Worm (Caenorhabditis elegans) whole organism, L4 larva: Measurements from ENCODE around the gene W08E12.9.
"Not testable (repeated sequence)": the region's sequence is repeated elsewhere in the genome, so short reads cannot be mapped to it uniquely, and the experiment has no call there.

Experiments used
- F10B5.3 ChIP-seq: sonication (generic microtip); optimal IDR thresholded peaks from 2 replicates; lab custom pipeline; 2016; ENCODE audit warnings: mild to moderate bottlenecking, missing genetic modification characterization, missing compliant biosample characterization
- aha-1 ChIP-seq: fragments of 150-350 bp; peaks from one replicate; lab custom pipeline; 2014; ENCODE audit warnings: missing biosample characterization, missing genetic modification characterization
- aly-2 ChIP-seq: sonication (generic microtip); optimal IDR thresholded peaks from 2 replicates; lab custom pipeline; 2018; ENCODE audit warnings: missing biosample characterization, missing genetic modification characterization
- attf-4 ChIP-seq: sonication (generic microtip); optimal IDR thresholded peaks from 3 replicates; lab custom pipeline; 2017; ENCODE audit warnings: missing biosample characterization, missing genetic modification characterization
- ceh-20 ChIP-seq: fragments of 200-800 bp; sonication (Bioruptor generic); IDR thresholded peaks from 2 replicates; pipeline ENCODE4 v1.3.6; 2022; ENCODE audit warnings: missing genetic modification reagents, missing genetic modification characterization, missing compliant biosample characterization
- ceh-44 ChIP-seq: fragments of 200-800 bp; sonication (Bioruptor generic); IDR thresholded peaks from 2 replicates; pipeline ENCODE4 v1.3.6; 2022; ENCODE audit warnings: missing genetic modification reagents, missing genetic modification characterization, missing compliant biosample characterization
- ctbp-1 ChIP-seq: fragments of 200-800 bp; sonication (Bioruptor generic); IDR thresholded peaks from 2 replicates; pipeline ENCODE4 v1.3.6; 2022; ENCODE audit warnings: missing genetic modification reagents, missing genetic modification characterization, missing compliant biosample characterization
- daf-16 ChIP-seq, 3 experiments: sonication (generic microtip); optimal IDR thresholded peaks; 2 replicates each; lab custom pipeline; 2016 to 2017; ENCODE audit warnings: missing genetic modification characterization in 3 of 3, missing genetic modification reagents in 3 of 3, mild to moderate bottlenecking in 2 of 3, missing compliant biosample characterization in 2 of 3, missing biosample characterization in 1 of 3, moderate library complexity in 1 of 3
- daf-19 ChIP-seq: fragments of 200-800 bp; sonication (Bioruptor generic); conservative IDR thresholded peaks from 2 replicates; pipeline ENCODE4 v1.3.6; 2022; ENCODE audit warnings: missing genetic modification characterization, missing compliant biosample characterization
- dmd-6 ChIP-seq: fragments of 200-800 bp; sonication (Bioruptor generic); IDR thresholded peaks from 2 replicates; pipeline ENCODE4 v1.3.6; 2022; ENCODE audit warnings: missing genetic modification reagents, missing genetic modification characterization, missing compliant biosample characterization
- dpl-1 ChIP-seq: fragments of 150-350 bp; optimal IDR thresholded peaks from 2 replicates; lab custom pipeline; 2014; ENCODE audit warnings: missing biosample characterization, missing genetic modification reagents, missing genetic modification characterization
- dve-1 ChIP-seq: sonication (generic microtip); optimal IDR thresholded peaks from 2 replicates; lab custom pipeline; 2017; ENCODE audit warnings: antibody characterized with exemption, mild to moderate bottlenecking, missing genetic modification characterization, missing compliant biosample characterization; ENCODE audit not compliant: insufficient read depth
- egl-27 ChIP-seq: sonication (generic microtip); optimal IDR thresholded peaks from 3 replicates; lab custom pipeline; 2017; ENCODE audit warnings: missing biosample characterization, missing genetic modification reagents, missing genetic modification characterization
- hif-1 ChIP-seq, 2 experiments: sonication (generic microtip); optimal IDR thresholded peaks; 2 replicates each; lab custom pipeline; 2016 to 2017; ENCODE audit warnings: missing compliant biosample characterization in 2 of 2, missing genetic modification characterization in 2 of 2, missing genetic modification reagents in 2 of 2, missing genotype in 2 of 2, mild to moderate bottlenecking in 1 of 2
- hlh-11 ChIP-seq: fragments of 200-800 bp; sonication (Bioruptor generic); optimal IDR thresholded peaks from 2 replicates; lab custom pipeline; 2018; ENCODE audit warnings: mild to moderate bottlenecking, missing genetic modification characterization, missing compliant biosample characterization
- hmg-1.1 ChIP-seq: fragments of 200-800 bp; sonication (Bioruptor generic); IDR thresholded peaks from 2 replicates; pipeline ENCODE4 v1.3.6; 2022; ENCODE audit warnings: missing genetic modification reagents, missing genetic modification characterization, missing compliant biosample characterization
- lin-38 ChIP-seq: fragments of 200-800 bp; sonication (Bioruptor generic); IDR thresholded peaks from 2 replicates; pipeline ENCODE4 v1.3.6; 2022; ENCODE audit warnings: missing genetic modification reagents, missing genetic modification characterization, missing compliant biosample characterization
- lin-39 ChIP-seq: fragments of 150-350 bp; optimal IDR thresholded peaks from 2 replicates; lab custom pipeline; 2014; ENCODE audit warnings: missing biosample characterization, missing genetic modification reagents, missing genetic modification characterization
- madf-5 ChIP-seq, 2 experiments: fragments of 200-800 bp; sonication (Bioruptor generic); IDR thresholded peaks; 2 replicates each; pipeline ENCODE4 v1.3.6; 2022; ENCODE audit warnings: missing compliant biosample characterization in 2 of 2, missing genetic modification characterization in 2 of 2
- madf-9 ChIP-seq: fragments of 200-800 bp; sonication (Bioruptor generic); conservative IDR thresholded peaks from 2 replicates; pipeline ENCODE4 v1.3.6; 2022; ENCODE audit warnings: missing genetic modification reagents, missing genetic modification characterization, missing compliant biosample characterization
- mep-1 ChIP-seq: fragments of 150-350 bp; sonication (generic microtip); optimal IDR thresholded peaks from 3 replicates; lab custom pipeline; 2014; ENCODE audit warnings: missing biosample characterization, missing genetic modification characterization
- mes-2 ChIP-seq: sonication (generic microtip); optimal IDR thresholded peaks from 2 replicates; lab custom pipeline; 2016; ENCODE audit warnings: missing genotype, mild to moderate bottlenecking, missing genetic modification characterization, missing compliant biosample characterization; ENCODE audit not compliant: poor library complexity, severe bottlenecking
- nhr-111 ChIP-seq: fragments of 200-800 bp; sonication (Bioruptor generic); optimal IDR thresholded peaks from 2 replicates; lab custom pipeline; 2018; ENCODE audit warnings: mild to moderate bottlenecking, missing genetic modification characterization, missing compliant biosample characterization
- nhr-28 ChIP-seq: fragments of 150-350 bp; optimal IDR thresholded peaks from 2 replicates; lab custom pipeline; 2014; ENCODE audit warnings: missing biosample characterization, missing genetic modification characterization
- nhr-48 ChIP-seq: sonication (generic microtip); optimal IDR thresholded peaks from 2 replicates; lab custom pipeline; 2016; ENCODE audit warnings: mild to moderate bottlenecking, missing genetic modification characterization, missing compliant biosample characterization
- php-3 ChIP-seq: fragments of 200-800 bp; sonication (Bioruptor generic); IDR thresholded peaks from 2 replicates; pipeline ENCODE4 v1.3.6; 2022; ENCODE audit warnings: missing genetic modification reagents, missing genetic modification characterization, missing compliant biosample characterization
- pqm-1 ChIP-seq: sonication (generic microtip); optimal IDR thresholded peaks from 2 replicates; lab custom pipeline; 2017; ENCODE audit warnings: missing biosample characterization, missing genetic modification characterization
- saeg-2 ChIP-seq: fragments of 200-800 bp; sonication (Bioruptor generic); IDR thresholded peaks from 2 replicates; pipeline ENCODE4 v1.3.6; 2022; ENCODE audit warnings: missing genetic modification reagents, missing genetic modification characterization, missing compliant biosample characterization
- set-16 ChIP-seq: fragments of 200-800 bp; sonication (Bioruptor generic); IDR thresholded peaks from 2 replicates; pipeline ENCODE4 v1.3.6; 2022; ENCODE audit warnings: missing genetic modification reagents, missing genetic modification characterization, missing compliant biosample characterization
- snpc-4 ChIP-seq: fragments of 150-350 bp; optimal IDR thresholded peaks from 2 replicates; lab custom pipeline; 2014; ENCODE audit warnings: missing biosample characterization, missing genetic modification characterization
- tag-97 ChIP-seq: fragments of 200-800 bp; sonication (Bioruptor generic); IDR thresholded peaks from 2 replicates; pipeline ENCODE4 v1.3.6; 2022; ENCODE audit warnings: missing genetic modification characterization, missing compliant biosample characterization
- unc-62 ChIP-seq, 3 experiments: fragments of 150-350 bp in 1 of 3; sonication (generic microtip); optimal IDR thresholded peaks in 2 of 3; peaks in 1 of 3; 1 replicate in 1 of 3; 2 replicates in 2 of 3; lab custom pipeline; 2014 to 2017; ENCODE audit warnings: missing biosample characterization in 3 of 3, missing genetic modification characterization in 3 of 3, missing genetic modification reagents in 3 of 3, missing genotype in 1 of 3
- vab-7 ChIP-seq: fragments of 200-800 bp; sonication (Bioruptor generic); IDR thresholded peaks from 2 replicates; pipeline ENCODE4 v1.3.6; 2022; ENCODE audit warnings: missing genetic modification reagents, missing genetic modification characterization, missing compliant biosample characterization
- zag-1 ChIP-seq: fragments of 150-350 bp; optimal IDR thresholded peaks from 2 replicates; lab custom pipeline; 2014; ENCODE audit warnings: missing biosample characterization, missing genetic modification characterization
- ztf-11 ChIP-seq: fragments of 150-350 bp; optimal IDR thresholded peaks from 2 replicates; lab custom pipeline; 2014; ENCODE audit warnings: missing biosample characterization, missing genetic modification characterization
- ztf-7 ChIP-seq: fragments of 150-350 bp; optimal IDR thresholded peaks from 2 replicates; lab custom pipeline; 2014; ENCODE audit warnings: missing biosample characterization, missing genetic modification characterization

The W08E12.9 gene

ce11 chrIV:3310662-3311219, 3.4 kb upstream of the W08E12.9 start:
- TF ChIP-seq dve-1, result peak; percentile 18
- TF ChIP-seq pqm-1 (tag; lab: Kevin White, UChicago), result peak; percentile 78
- TF ChIP-seq madf-5 (GFP tag; IDR thresholded peaks at IDR 0.05; lab: Robert Waterston, UW), result no peak
- no peak for TF ChIP-seq vab-7
- peak; percentile 55 for TF ChIP-seq nhr-48 (tag; lab: Kevin White, UChicago)
- TF ChIP-seq dmd-6 (GFP tag; lab: Robert Waterston, UW), result peak; percentile 74
- TF ChIP-seq madf-9 (GFP tag; lab: Robert Waterston, UW), result no peak
- TF ChIP-seq ctbp-1, result no peak
- TF ChIP-seq unc-62 (GFP tag; optimal IDR thresholded peaks at IDR 0.05 in 1 of 2; lab: Kevin White, UChicago), result peak in 1 of 2 experiments; percentile 91
- TF ChIP-seq unc-62 (tag; optimal IDR thresholded peaks at IDR 0.05; lab: Kevin White, UChicago), result no peak
- TF ChIP-seq aha-1, result peak; percentile 84
- no peak for TF ChIP-seq daf-16 (GFP tag; optimal IDR thresholded peaks at IDR 0.05; lab: Kevin White, UChicago)
- peak; percentile 39 for TF ChIP-seq daf-16 (tag; optimal IDR thresholded peaks at IDR 0.05; lab: Kevin White, UChicago)
- no peak for TF ChIP-seq nhr-111 (GFP tag; lab: Kevin White, UChicago)
- TF ChIP-seq mes-2 (tag; lab: Kevin White, UChicago), result peak; percentile 8

ce11 chrIV:3308885-3309284, 1.5 kb upstream of the W08E12.9 start:
- TF ChIP-seq ceh-20, result no peak
- TF ChIP-seq nhr-28 (tag; lab: Kevin White, UChicago), result peak; percentile 9

ce11 chrIV:3305575-3305974, 1.8 kb downstream of the W08E12.9 start, which contains the start of gene W08E12.2:
Gene W08E12.2 (plus strand): TSS chrIV:3305875.
- TF ChIP-seq unc-62 (GFP tag; optimal IDR thresholded peaks at IDR 0.05 in 1 of 2; lab: Kevin White, UChicago) (peak in 1 of 2 experiments; percentile 27), unc-62 (tag; optimal IDR thresholded peaks at IDR 0.05; lab: Kevin White, UChicago) (no peak), zag-1 (tag; lab: Kevin White, UChicago) (no peak)

- TF ChIP-seq egl-27 (tag; lab: Kevin White, UChicago); hlh-11; dpl-1 (GFP tag; lab: Kevin White, UChicago): not testable (repeated sequence)
Measured at ce11 chrIV:3303690-3304089, 3.7 kb downstream of the W08E12.9 start, which contains the start of gene idpp-12. Gene idpp-12 (plus strand): TSS chrIV:3303990.

ce11 chrIV:3302058-3302457, 5.3 kb downstream of the W08E12.9 start, which contains the start of gene W08E12.4:
Gene W08E12.4 (plus strand): TSS chrIV:3302358.
- TF ChIP-seq set-16 (GFP tag; lab: Robert Waterston, UW), result 0 out of 2 replicates have a peak, but pooled peaks have one; percentile 7

ce11 chrIV:3300492-3300891, 6.9 kb downstream of the W08E12.9 start, which contains the start of gene W08E12.5:
Gene W08E12.5 (plus strand): TSS chrIV:3300792.
- TF ChIP-seq ztf-11 (tag; lab: Kevin White, UChicago) (no peak), attf-4 (tag; lab: Kevin White, UChicago) (no peak), ceh-44 (GFP tag; lab: Robert Waterston, UW) (no peak), mep-1 (tag; lab: Kevin White, UChicago) (no peak), snpc-4 (no peak), hif-1 (tag; optimal IDR thresholded peaks at IDR 0.05; lab: Kevin White, UChicago) (no peak), lin-38 (no peak), daf-19 (GFP tag; lab: Robert Waterston, UW) (no peak), tag-97 (GFP tag; lab: Robert Waterston, UW) (no peak), ztf-7 (tag; lab: Kevin White, UChicago) (no peak), saeg-2 (GFP tag; lab: Robert Waterston, UW) (no peak), lin-39 (tag; lab: Kevin White, UChicago) (no peak), F10B5.3 (tag; lab: Kevin White, UChicago) (no peak), hmg-1.1 (GFP tag; lab: Robert Waterston, UW) (no peak), aly-2 (tag; lab: Kevin White, UChicago) (no peak), aha-1 (no peak), madf-5 (GFP tag; IDR thresholded peaks at IDR 0.05; lab: Robert Waterston, UW) (no peak), php-3 (GFP tag; lab: Robert Waterston, UW) (no peak)
